Worm (Caenorhabditis elegans) whole organism, late embryonic: Measurements from ENCODE around the gene gly-3.
"Not testable (repeated sequence)": the region's sequence is repeated elsewhere in the genome, so short reads cannot be mapped to it uniquely, and the experiment has no call there.

Source experiments
- F13H6.1 ChIP-seq: sonication (generic microtip); optimal IDR thresholded peaks from 2 replicates; lab custom pipeline; 2016; ENCODE audit warnings: missing genetic modification characterization, missing compliant biosample characterization
- K02D7.2 ChIP-seq: sonication (generic microtip); optimal IDR thresholded peaks from 2 replicates; lab custom pipeline; 2017; ENCODE audit warnings: mild to moderate bottlenecking, missing genetic modification characterization, missing compliant biosample characterization
- T23F11.4 ChIP-seq: fragments of 200-800 bp; sonication (Bioruptor generic); optimal IDR thresholded peaks from 2 replicates; lab custom pipeline; 2018; ENCODE audit warnings: mild to moderate bottlenecking, missing genetic modification characterization, missing compliant biosample characterization
- ama-1 ChIP-seq: fragments of 150-350 bp; optimal IDR thresholded peaks from 2 replicates; lab custom pipeline; 2014
- ceh-14 ChIP-seq: sonication (generic microtip); optimal IDR thresholded peaks from 2 replicates; lab custom pipeline; 2016; ENCODE audit warnings: missing genotype, missing genetic modification characterization, missing compliant biosample characterization
- ceh-24 ChIP-seq: sonication (generic microtip); optimal IDR thresholded peaks from 2 replicates; lab custom pipeline; 2016; ENCODE audit warnings: mild to moderate bottlenecking, missing genetic modification characterization, missing compliant biosample characterization
- ceh-31 ChIP-seq: sonication (generic microtip); optimal IDR thresholded peaks from 2 replicates; lab custom pipeline; 2016; ENCODE audit warnings: missing genetic modification characterization, missing compliant biosample characterization
- ceh-45 ChIP-seq: fragments of 200-800 bp; sonication (Bioruptor generic); IDR thresholded peaks from 2 replicates; pipeline ENCODE4 v1.3.6; 2022; ENCODE audit warnings: missing genetic modification reagents, missing genetic modification characterization, missing compliant biosample characterization
- ceh-48 ChIP-seq: sonication (generic microtip); optimal IDR thresholded peaks from 2 replicates; lab custom pipeline; 2016; ENCODE audit warnings: missing genetic modification characterization, inconsistent platforms, missing compliant biosample characterization
- che-1 ChIP-seq: sonication (generic microtip); optimal IDR thresholded peaks from 2 replicates; lab custom pipeline; 2016; ENCODE audit warnings: mild to moderate bottlenecking, missing genetic modification characterization, missing compliant biosample characterization
- dmd-4 ChIP-seq: sonication (generic microtip); optimal IDR thresholded peaks from 2 replicates; lab custom pipeline; 2016; ENCODE audit warnings: borderline replicate concordance, missing genetic modification characterization, missing compliant biosample characterization
- elt-4 ChIP-seq: sonication (generic microtip); optimal IDR thresholded peaks from 2 replicates; lab custom pipeline; 2016; ENCODE audit warnings: missing genetic modification characterization, missing compliant biosample characterization
- ets-4 ChIP-seq: sonication (generic microtip); optimal IDR thresholded peaks from 2 replicates; lab custom pipeline; 2016; ENCODE audit warnings: missing genetic modification characterization, missing compliant biosample characterization
- fax-1 ChIP-seq: sonication (generic microtip); optimal IDR thresholded peaks from 2 replicates; lab custom pipeline; 2016; ENCODE audit warnings: missing genotype, missing genetic modification characterization, missing compliant biosample characterization
- gmeb-2 ChIP-seq: sonication (generic microtip); optimal IDR thresholded peaks from 2 replicates; lab custom pipeline; 2016; ENCODE audit warnings: missing genetic modification characterization, inconsistent platforms, missing compliant biosample characterization
- hlh-15 ChIP-seq: sonication (generic microtip); optimal IDR thresholded peaks from 2 replicates; lab custom pipeline; 2016; ENCODE audit warnings: missing genetic modification characterization, missing compliant biosample characterization
- hlh-8 ChIP-seq: sonication (generic microtip); optimal IDR thresholded peaks from 2 replicates; lab custom pipeline; 2016; ENCODE audit warnings: missing genotype, missing genetic modification characterization, missing compliant biosample characterization
- lin-11 ChIP-seq: fragments of 200-800 bp; sonication (Bioruptor generic); optimal IDR thresholded peaks from 2 replicates; lab custom pipeline; 2018; ENCODE audit warnings: mild to moderate bottlenecking, missing genetic modification characterization, missing compliant biosample characterization
- nfya-1 ChIP-seq: sonication (generic microtip); optimal IDR thresholded peaks from 2 replicates; lab custom pipeline; 2017; ENCODE audit warnings: missing genetic modification characterization, mild to moderate bottlenecking, missing compliant biosample characterization, antibody characterized with exemption, moderate library complexity
- nhr-11 ChIP-seq: fragments of 150-350 bp; optimal IDR thresholded peaks from 2 replicates; lab custom pipeline; 2014; ENCODE audit warnings: missing biosample characterization, missing genetic modification characterization
- nhr-232 ChIP-seq: sonication (generic microtip); optimal IDR thresholded peaks from 2 replicates; lab custom pipeline; 2016; ENCODE audit warnings: missing genetic modification characterization, missing compliant biosample characterization
- pag-3 ChIP-seq: sonication (generic microtip); optimal IDR thresholded peaks from 2 replicates; lab custom pipeline; 2016; ENCODE audit warnings: missing compliant biosample characterization, missing genetic modification characterization, borderline replicate concordance
- pat-9 ChIP-seq: fragments of 200-800 bp; sonication (Bioruptor generic); optimal IDR thresholded peaks from 2 replicates; lab custom pipeline; 2018; ENCODE audit warnings: mild to moderate bottlenecking, missing genetic modification characterization, moderate library complexity, missing compliant biosample characterization
- pax-1 ChIP-seq: fragments of 150-350 bp; optimal IDR thresholded peaks from 2 replicates; lab custom pipeline; 2014; ENCODE audit warnings: missing biosample characterization, missing genetic modification characterization
- pha-4 ChIP-seq: fragments of 150-350 bp; optimal IDR thresholded peaks from 2 replicates; lab custom pipeline; 2018; ENCODE audit warnings: missing biosample characterization, missing genetic modification reagents, missing genetic modification characterization
- ref-2 ChIP-seq: sonication (generic microtip); optimal IDR thresholded peaks from 2 replicates; lab custom pipeline; 2016; ENCODE audit warnings: missing genetic modification characterization, missing compliant biosample characterization
- rnt-1 ChIP-seq: sonication (generic microtip); optimal IDR thresholded peaks from 2 replicates; lab custom pipeline; 2016; ENCODE audit warnings: missing genetic modification characterization, missing compliant biosample characterization
- tbx-2 ChIP-seq: sonication (generic microtip); optimal IDR thresholded peaks from 2 replicates; lab custom pipeline; 2016; ENCODE audit warnings: missing genetic modification characterization, missing compliant biosample characterization
- ttx-3 ChIP-seq: sonication (generic microtip); optimal IDR thresholded peaks from 2 replicates; lab custom pipeline; 2016; ENCODE audit warnings: missing genetic modification reagents, missing genetic modification characterization, missing compliant biosample characterization
- unc-3 ChIP-seq, 2 experiments: fragments of 200-800 bp in 1 of 2; sonication (Bioruptor generic) in 1 of 2; sonication (generic microtip) in 1 of 2; conservative IDR thresholded peaks in 1 of 2; optimal IDR thresholded peaks in 1 of 2; 2 replicates each; pipeline versions ENCODE4 v1.3.6 to Lab custom; 2016 to 2022; ENCODE audit warnings: missing compliant biosample characterization in 2 of 2, missing genetic modification characterization in 2 of 2, missing genetic modification reagents in 1 of 2
- zip-5 ChIP-seq: sonication (generic microtip); optimal IDR thresholded peaks from 2 replicates; lab custom pipeline; 2016; ENCODE audit warnings: missing genetic modification characterization, missing compliant biosample characterization

The gly-3 gene

DNA sequence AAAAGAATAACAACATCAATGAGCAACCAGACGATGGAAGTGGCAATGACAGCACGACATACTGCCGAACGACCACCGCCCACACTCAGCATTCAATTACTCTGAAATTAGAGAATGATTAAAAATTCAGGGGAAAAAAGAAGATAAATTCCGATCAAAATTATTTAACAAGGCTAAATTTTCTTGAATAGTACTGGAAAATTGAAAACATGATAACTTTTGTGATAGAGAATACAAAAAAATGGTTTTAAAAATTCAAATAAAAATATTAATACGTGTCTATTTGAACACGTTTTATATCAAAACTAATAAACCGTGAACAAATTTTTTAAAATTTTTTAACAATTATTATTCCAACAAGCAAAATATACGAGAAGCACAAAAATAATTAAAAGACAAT, at the start of gene gly-3:
Gene gly-3, minus strand, starts transcription at position 101 of the 400 bp plus-strand sequence.
- TF ChIP-seq elt-4 (tag; lab: Kevin White, UChicago) (no peak), hlh-15 (tag; lab: Kevin White, UChicago) (no peak), ref-2 (tag; lab: Kevin White, UChicago) (no peak), ceh-48 (no peak), pax-1 (no peak), rnt-1 (tag; lab: Kevin White, UChicago) (no peak), ceh-31 (no peak), ceh-45 (GFP tag; lab: Robert Waterston, UW) (no peak), T23F11.4 (no peak), dmd-4 (tag; lab: Kevin White, UChicago) (no peak), ceh-14 (tag; lab: Kevin White, UChicago) (no peak)

DNA sequence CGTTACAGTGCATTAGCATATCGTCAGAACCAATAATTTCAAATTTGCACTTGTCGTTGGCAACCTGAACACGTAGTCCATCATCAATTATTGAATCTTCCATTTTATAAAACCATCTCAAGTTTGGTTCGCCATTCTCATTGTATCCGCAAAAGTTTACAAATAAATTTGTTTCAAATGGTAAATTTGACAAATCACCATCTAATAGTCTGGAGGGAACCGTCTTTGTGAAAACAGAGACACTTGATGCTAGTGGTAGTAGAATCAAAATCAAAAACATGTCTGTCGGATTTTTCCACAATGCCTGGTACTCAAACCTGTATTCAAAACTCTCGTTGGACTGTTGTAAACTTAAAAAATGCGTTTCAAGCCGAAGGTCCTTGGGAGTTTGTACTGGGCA, 46.7 kb upstream of the gly-3 start, which contains the start of gene F54H12.2:
Gene F54H12.2, plus strand, starts transcription at position 301 of the 400 bp plus-strand sequence.
- TF ChIP-seq pha-4, ets-4, tbx-2 (tag; lab: Kevin White, UChicago): not testable (repeated sequence)

DNA sequence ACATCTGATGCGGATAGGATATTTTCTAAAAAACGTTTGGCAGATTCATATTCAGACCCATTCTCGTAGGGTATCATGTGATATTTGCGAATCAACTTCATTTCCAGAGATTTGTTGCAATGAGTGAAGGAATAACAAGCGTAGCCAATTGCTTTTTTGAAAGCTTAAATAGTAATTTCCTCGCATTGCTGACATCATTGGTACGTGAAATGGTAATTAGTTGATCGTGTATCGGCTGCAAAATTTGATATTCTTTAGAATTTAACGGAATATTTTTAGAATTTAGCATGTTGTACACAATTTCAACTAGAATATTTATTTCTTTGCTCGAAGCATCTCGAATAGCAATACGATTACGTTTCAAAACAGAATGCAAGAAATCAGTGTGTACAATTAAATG, 45.1 kb upstream of the gly-3 start, which contains the start of gene F54H12.4:
Gene F54H12.4, minus strand, starts transcription at position 101 of the 400 bp plus-strand sequence.
- not testable (repeated sequence) for TF ChIP-seq ttx-3 (tag; lab: Kevin White, UChicago); pat-9 (tag; lab: Kevin White, UChicago); unc-3 (GFP tag; conservative IDR thresholded peaks at IDR 0.05; lab: Robert Waterston, UW); unc-3 (tag; optimal IDR thresholded peaks at IDR 0.05; lab: Kevin White, UChicago)

DNA sequence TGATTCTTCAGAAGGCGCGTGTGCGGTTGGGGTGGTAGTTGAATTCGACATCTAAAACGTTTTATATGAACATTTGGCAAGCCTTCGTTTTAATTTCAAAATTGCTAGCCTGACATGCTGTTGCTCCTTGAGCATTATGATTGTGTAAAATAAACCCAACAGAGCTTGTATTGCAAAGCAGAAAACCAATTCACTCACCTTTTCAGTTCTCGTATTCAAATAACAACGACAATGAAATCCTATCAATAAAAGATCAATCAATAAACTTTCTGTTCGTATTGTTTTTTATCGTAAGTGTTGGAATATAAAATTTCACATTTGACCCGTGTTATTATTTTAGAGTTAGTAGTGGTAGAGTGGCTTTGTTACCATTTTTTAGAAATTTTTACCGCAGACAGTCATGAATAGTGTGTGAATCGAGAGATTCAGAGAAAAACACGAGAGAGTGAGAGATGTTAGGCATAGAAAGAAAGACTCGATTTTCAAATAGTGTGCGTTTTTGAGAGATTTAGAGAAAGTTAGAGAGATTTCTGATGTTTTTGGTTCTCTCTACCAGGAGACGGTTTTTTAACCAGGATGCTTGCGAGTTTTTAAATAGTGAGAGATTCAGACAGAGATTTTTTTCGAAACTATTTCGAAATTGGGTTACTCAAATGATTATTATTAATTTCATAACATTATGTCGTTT, 41.5 kb upstream of the gly-3 start, which contains the start of gene F54H12.10:
Gene F54H12.10, minus strand, starts transcription at position 51 of the 688 bp plus-strand sequence.
- not testable (repeated sequence) for TF ChIP-seq K02D7.2, nhr-11, pha-4 (tag; lab: Kevin White, UChicago)

DNA sequence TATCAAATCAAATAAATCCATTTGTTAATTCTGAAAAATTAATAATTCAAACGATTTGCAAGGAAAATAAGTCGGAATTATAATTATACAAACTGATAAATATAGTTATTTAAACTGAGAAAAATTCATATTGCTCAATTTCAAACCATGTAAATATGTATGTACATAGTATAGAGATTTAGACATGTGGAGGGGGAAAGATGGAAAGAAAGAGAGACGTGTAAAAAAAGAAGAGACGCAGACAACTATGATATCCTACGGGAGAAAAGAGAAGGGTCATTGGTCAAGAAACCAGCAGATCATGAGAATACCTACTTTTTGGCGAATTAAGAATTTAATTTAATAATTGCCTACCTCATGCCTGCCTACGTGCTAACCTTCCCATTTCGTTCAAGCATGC, 40.5 kb upstream of the gly-3 start, which contains the start of gene C29E4.11:
Gene C29E4.11, minus strand, starts transcription at position 30 of the 400 bp plus-strand sequence.
- no peak for TF ChIP-seq K02D7.2 (tag; lab: Kevin White, UChicago)
- TF ChIP-seq nfya-1 (tag; lab: Kevin White, UChicago), result peak; percentile 38

DNA sequence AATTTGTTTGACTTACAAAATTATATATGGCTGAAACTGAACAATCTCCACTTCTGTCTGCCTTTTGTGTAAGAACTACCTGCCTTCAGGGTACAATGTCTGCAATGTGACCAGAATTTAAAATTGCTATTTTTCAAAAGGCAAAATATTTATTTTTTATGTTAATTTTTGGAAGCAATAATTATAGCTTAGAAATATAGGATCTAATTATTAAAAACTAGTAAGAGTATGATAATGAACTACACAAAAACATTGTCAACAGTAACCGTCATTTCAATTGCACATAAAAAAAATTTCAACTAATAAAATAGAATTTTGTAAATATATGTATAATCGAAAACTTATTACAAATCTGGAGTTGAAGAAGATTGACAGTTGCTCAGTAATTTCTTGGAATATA, 39.4 kb upstream of the gly-3 start, which contains the start of gene C29E4.9:
Gene C29E4.9, minus strand, starts transcription at position 101 of the 400 bp plus-strand sequence.
- TF ChIP-seq lin-11 (tag; lab: Kevin White, UChicago) (no peak), fax-1 (tag; lab: Kevin White, UChicago) (no peak), T23F11.4 (no peak), dmd-4 (tag; lab: Kevin White, UChicago) (no peak), ttx-3 (tag; lab: Kevin White, UChicago) (no peak), F13H6.1 (tag; lab: Kevin White, UChicago) (no peak), zip-5 (tag; lab: Kevin White, UChicago) (no peak), hlh-8 (tag; lab: Kevin White, UChicago) (no peak), ama-1 (lab: Kevin White, UChicago) (no peak), pag-3 (tag; lab: Kevin White, UChicago) (no peak), che-1 (no peak), ceh-24 (tag; lab: Kevin White, UChicago) (no peak), elt-4 (tag; lab: Kevin White, UChicago) (no peak), unc-3 (GFP tag; conservative IDR thresholded peaks at IDR 0.05; lab: Robert Waterston, UW) (no peak), unc-3 (tag; optimal IDR thresholded peaks at IDR 0.05; lab: Kevin White, UChicago) (no peak), ets-4 (tag; lab: Kevin White, UChicago) (no peak), ceh-48 (no peak), gmeb-2 (tag; lab: Kevin White, UChicago) (no peak), nhr-232 (tag; lab: Kevin White, UChicago) (no peak)
